Worm (Caenorhabditis elegans) whole organism, L2 larva: ENCODE results near the gene Y75B12B.11.

ENCODE experiments used
- aly-2 ChIP-seq: fragments of 150-350 bp; optimal IDR thresholded peaks from 2 replicates; lab custom pipeline; 2014; ENCODE audit warnings: missing biosample characterization, missing genetic modification characterization
- nhr-11 ChIP-seq: fragments of 150-350 bp; optimal IDR thresholded peaks from 2 replicates; lab custom pipeline; 2014; ENCODE audit warnings: missing biosample characterization, missing genetic modification characterization
- nhr-129 ChIP-seq: fragments of 150-350 bp; optimal IDR thresholded peaks from 2 replicates; lab custom pipeline; 2014; ENCODE audit warnings: missing biosample characterization, missing genetic modification characterization
- nhr-25 ChIP-seq: fragments of 150-350 bp; sonication (generic microtip); optimal IDR thresholded peaks from 3 replicates; lab custom pipeline; 2014; ENCODE audit warnings: missing biosample characterization, missing genetic modification characterization

- no peak for TF ChIP-seq aly-2
- no peak for TF ChIP-seq nhr-129 (tag; lab: Kevin White, UChicago)
- no peak for TF ChIP-seq nhr-11 (tag; lab: Kevin White, UChicago)
- TF ChIP-seq nhr-25 (tag; lab: Kevin White, UChicago), result no peak
Measured at ce11 chrV:15156504-15156903, 34.6 kb upstream of the Y75B12B.11 start.
